Worm (Caenorhabditis elegans) whole organism, young adult: ENCODE results near the gene Y53C12A.11.

Experiments
- F37B4.10 ChIP-seq: fragments of 200-800 bp; sonication (Bioruptor generic); IDR thresholded peaks from 2 replicates; pipeline ENCODE4 v1.3.6; 2022; ENCODE audit warnings: missing genetic modification characterization, missing compliant biosample characterization
- akir-1 ChIP-seq: fragments of 200-800 bp; sonication (Bioruptor generic); optimal IDR thresholded peaks from 2 replicates; lab custom pipeline; 2018; ENCODE audit warnings: mild to moderate bottlenecking, missing genetic modification characterization, moderate library complexity, missing compliant biosample characterization
- bed-1 ChIP-seq: fragments of 200-800 bp; sonication (Bioruptor generic); IDR thresholded peaks from 2 replicates; pipeline ENCODE4 v1.3.6; 2022; ENCODE audit warnings: missing genetic modification reagents, missing genetic modification characterization, missing compliant biosample characterization
- gei-17 ChIP-seq: fragments of 200-800 bp; sonication (Bioruptor generic); optimal IDR thresholded peaks from 2 replicates; lab custom pipeline; 2018; ENCODE audit warnings: mild to moderate bottlenecking, missing genetic modification characterization, missing compliant biosample characterization
- snpc-4 ChIP-seq, 5 experiments: fragments of 150-350 bp in 1 of 5; sonication (generic microtip) in 4 of 5; optimal IDR thresholded peaks; 2 replicates each; lab custom pipeline; 2014 to 2018; ENCODE audit warnings: missing genetic modification characterization in 5 of 5, missing biosample characterization in 3 of 5, antibody characterized with exemption in 2 of 5, mild to moderate bottlenecking in 2 of 5, missing compliant biosample characterization in 2 of 5, missing genotype in 2 of 5, moderate library complexity in 2 of 5, missing genetic modification reagents in 1 of 5
- unc-62 ChIP-seq: fragments of 150-350 bp; optimal IDR thresholded peaks from 2 replicates; lab custom pipeline; 2014; ENCODE audit warnings: missing biosample characterization, missing genetic modification reagents, missing genetic modification characterization

- TF ChIP-seq snpc-4 (GFP tag; optimal IDR thresholded peaks at IDR 0.05; lab: Kevin White, UChicago), result no peak
- TF ChIP-seq snpc-4 (tag; optimal IDR thresholded peaks at IDR 0.05; lab: Kevin White, UChicago), result no peak
- no peak for TF ChIP-seq akir-1 (GFP tag; lab: Kevin White, UChicago)
- TF ChIP-seq gei-17 (GFP tag; lab: Kevin White, UChicago), result no peak
- TF ChIP-seq F37B4.10 (GFP tag; lab: Robert Waterston, UW), result no peak
- no peak for TF ChIP-seq unc-62 (GFP tag; lab: Kevin White, UChicago)
- TF ChIP-seq bed-1, result no peak
These were observed 26.7 kb downstream of the Y53C12A.11 start, which contains the start of gene nlp-11 for ce11 chrII:9691839-9692238.
